Fruit fly (Drosophila melanogaster) Kc167 (cell line): ENCODE measurements around the gene CG8420.

Experiments
- Myc ChIP-seq: fragments of >200 bp; optimal IDR thresholded peaks from 2 replicates; lab custom pipeline; 2017; ENCODE audit warnings: missing external identifiers
- Sin3A ChIP-seq: fragments of >200 bp; optimal IDR thresholded peaks from 2 replicates; lab custom pipeline; 2018; ENCODE audit warnings: missing external identifiers
- h ChIP-seq: fragments of >200 bp; optimal IDR thresholded peaks from 3 replicates; lab custom pipeline; 2018; ENCODE audit warnings: missing external identifiers
- insv ChIP-seq: fragments of >200 bp; optimal IDR thresholded peaks from 3 replicates; lab custom pipeline; 2018; ENCODE audit warnings: missing external identifiers
- psq ChIP-seq: fragments of >200 bp; optimal IDR thresholded peaks from 2 replicates; lab custom pipeline; 2017; ENCODE audit warnings: missing external identifiers
- ttk ChIP-seq: sonication (Bioruptor generic); optimal IDR thresholded peaks from 2 replicates; lab custom pipeline; 2017; ENCODE audit warnings: missing external identifiers

Gene CG8420

dm6 chr3R:9266765-9267164, 20.3 kb downstream of the CG8420 start, which contains the start of the genes TrpRS and Vps16A:
TSS of gene TrpRS (minus strand) at chr3R:9266904.
TSS of gene Vps16A (plus strand) at chr3R:9267019.
- TF ChIP-seq Myc (lab: Kevin White, UChicago) (no peak), insv (no peak), Sin3A (lab: Kevin White, UChicago) (no peak), h (lab: Kevin White, UChicago) (no peak), ttk (lab: Kevin White, UChicago) (no peak), psq (lab: Kevin White, UChicago) (no peak)

DNA sequence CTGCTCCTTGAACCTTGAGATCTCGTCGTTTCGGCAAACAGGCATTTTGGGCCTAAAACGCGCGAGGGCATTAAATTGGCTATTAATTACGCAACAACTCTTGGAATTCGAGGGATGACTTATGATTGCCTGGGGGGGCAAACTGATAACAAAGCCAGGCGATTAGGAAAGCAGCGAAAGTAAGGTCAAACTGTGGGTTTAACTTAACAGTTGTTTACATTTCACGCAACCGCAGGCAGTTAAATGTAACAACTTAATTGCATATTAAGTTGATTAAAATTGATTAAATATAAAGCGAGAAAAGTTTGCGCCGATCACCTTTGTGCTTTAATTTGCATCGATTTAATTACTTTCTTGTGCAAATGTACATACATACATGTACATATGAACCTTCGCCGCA, 41.3 kb downstream of the CG8420 start:
- TF ChIP-seq Myc (lab: Kevin White, UChicago) (no peak), ttk (lab: Kevin White, UChicago) (no peak), psq (lab: Kevin White, UChicago) (no peak), Sin3A (lab: Kevin White, UChicago) (no peak)

- TF ChIP-seq Sin3A (lab: Kevin White, UChicago) (no peak), Myc (lab: Kevin White, UChicago) (no peak), h (lab: Kevin White, UChicago) (no peak), psq (lab: Kevin White, UChicago) (no peak), insv (no peak), ttk (lab: Kevin White, UChicago) (no peak)
Observed at dm6 chr3R:9297163-9297562, 50.7 kb downstream of the CG8420 start.
